Worm (Caenorhabditis elegans) whole organism, L1 larva: Measurements from ENCODE around the gene pbs-3.

ENCODE experiments used
- C04F5.9 ChIP-seq: sonication (generic microtip); optimal IDR thresholded peaks from 2 replicates; lab custom pipeline; 2016; ENCODE audit warnings: missing genetic modification characterization, missing compliant biosample characterization
- C16A3.4 ChIP-seq: fragments of 150-350 bp; optimal IDR thresholded peaks from 2 replicates; lab custom pipeline; 2014; ENCODE audit warnings: missing biosample characterization, missing genetic modification characterization
- F16B12.6 ChIP-seq: fragments of 150-350 bp; optimal IDR thresholded peaks from 2 replicates; lab custom pipeline; 2014; ENCODE audit warnings: missing biosample characterization, missing genetic modification characterization
- Y116A8C.19 ChIP-seq: sonication (generic microtip); optimal IDR thresholded peaks from 2 replicates; lab custom pipeline; 2016; ENCODE audit warnings: missing compliant biosample characterization, missing genetic modification characterization, borderline replicate concordance
- aha-1 ChIP-seq: fragments of 150-350 bp; optimal IDR thresholded peaks from 2 replicates; lab custom pipeline; 2014; ENCODE audit warnings: missing biosample characterization, missing genetic modification characterization
- aly-2 ChIP-seq: fragments of 150-350 bp; optimal IDR thresholded peaks from 2 replicates; lab custom pipeline; 2014; ENCODE audit warnings: missing biosample characterization, missing genetic modification characterization
- ceh-90 ChIP-seq: sonication (generic microtip); optimal IDR thresholded peaks from 2 replicates; lab custom pipeline; 2016; ENCODE audit warnings: missing genetic modification characterization, missing compliant biosample characterization
- ces-1 ChIP-seq: fragments of 150-350 bp; optimal IDR thresholded peaks from 2 replicates; lab custom pipeline; 2014; ENCODE audit warnings: missing biosample characterization, missing genetic modification reagents, missing genetic modification characterization
- dsc-1 ChIP-seq: sonication (generic microtip); optimal IDR thresholded peaks from 2 replicates; lab custom pipeline; 2016; ENCODE audit warnings: mild to moderate bottlenecking, missing genetic modification characterization, missing compliant biosample characterization
- efl-1 ChIP-seq, 4 experiments: fragments of 150-350 bp; optimal IDR thresholded peaks in 3 of 4; peaks in 1 of 4; 1 replicate in 1 of 4; 2 replicates in 3 of 4; lab custom pipeline; 2014; ENCODE audit warnings: missing biosample characterization in 2 of 4, missing genetic modification characterization in 2 of 4, missing genetic modification reagents in 2 of 4
- efl-3 ChIP-seq: fragments of 200-800 bp; sonication (Bioruptor generic); optimal IDR thresholded peaks from 2 replicates; lab custom pipeline; 2018; ENCODE audit warnings: mild to moderate bottlenecking, missing genetic modification characterization, missing compliant biosample characterization
- egl-13 ChIP-seq: sonication (generic microtip); optimal IDR thresholded peaks from 2 replicates; lab custom pipeline; 2016; ENCODE audit warnings: missing genotype, missing genetic modification reagents, missing genetic modification characterization, missing compliant biosample characterization
- egl-27 ChIP-seq, 2 experiments: fragments of 150-350 bp in 1 of 2; sonication (generic microtip); optimal IDR thresholded peaks; 3 replicates each; lab custom pipeline; 2017 to 2018; ENCODE audit warnings: missing biosample characterization in 2 of 2, missing genetic modification characterization in 2 of 2, missing genetic modification reagents in 2 of 2
- ets-5 ChIP-seq: fragments of 200-800 bp; sonication (Bioruptor generic); IDR thresholded peaks from 2 replicates; pipeline ENCODE4 v1.3.6; 2022; ENCODE audit warnings: missing genetic modification characterization, missing compliant biosample characterization
- fkh-4 ChIP-seq: sonication (generic microtip); optimal IDR thresholded peaks from 2 replicates; lab custom pipeline; 2016; ENCODE audit warnings: missing compliant biosample characterization, missing genetic modification characterization, borderline replicate concordance
- fkh-8 ChIP-seq: sonication (generic microtip); optimal IDR thresholded peaks from 2 replicates; lab custom pipeline; 2016; ENCODE audit warnings: mild to moderate bottlenecking, missing genetic modification characterization, missing compliant biosample characterization
- grh-1 ChIP-seq: fragments of 200-800 bp; sonication (Bioruptor generic); IDR thresholded peaks from 2 replicates; pipeline ENCODE4 v1.3.6; 2022; ENCODE audit warnings: missing genetic modification reagents, missing genetic modification characterization, missing compliant biosample characterization
- hlh-17 ChIP-seq: fragments of 200-800 bp; sonication (Bioruptor generic); optimal IDR thresholded peaks from 2 replicates; lab custom pipeline; 2018; ENCODE audit warnings: missing genetic modification characterization, mild to moderate bottlenecking, missing compliant biosample characterization, moderate library complexity, borderline replicate concordance
- hlh-4 ChIP-seq: sonication (generic microtip); optimal IDR thresholded peaks from 2 replicates; lab custom pipeline; 2016; ENCODE audit warnings: mild to moderate bottlenecking, missing genetic modification characterization, missing compliant biosample characterization
- hpl-2 ChIP-seq: fragments of 150-350 bp; optimal IDR thresholded peaks from 2 replicates; lab custom pipeline; 2014; ENCODE audit warnings: missing biosample characterization, missing genetic modification reagents, missing genetic modification characterization
- irx-1 ChIP-seq: sonication (generic microtip); optimal IDR thresholded peaks from 2 replicates; lab custom pipeline; 2016; ENCODE audit warnings: missing genetic modification characterization, missing compliant biosample characterization
- isw-1 ChIP-seq: fragments of 200-800 bp; sonication (Bioruptor generic); IDR thresholded peaks from 2 replicates; pipeline ENCODE4 v1.3.6; 2022; ENCODE audit warnings: missing genetic modification characterization, missing compliant biosample characterization
- jun-1 ChIP-seq: fragments of 150-350 bp; optimal IDR thresholded peaks from 2 replicates; lab custom pipeline; 2014; ENCODE audit warnings: missing biosample characterization, missing genetic modification reagents, missing genetic modification characterization
- lin-14 ChIP-seq: fragments of 200-800 bp; sonication (Bioruptor generic); optimal IDR thresholded peaks from 2 replicates; lab custom pipeline; 2018; ENCODE audit warnings: mild to moderate bottlenecking, missing genetic modification characterization, moderate library complexity, missing compliant biosample characterization
- lin-15B ChIP-seq: fragments of 150-350 bp; sonication (generic microtip); optimal IDR thresholded peaks from 3 replicates; lab custom pipeline; 2014; ENCODE audit warnings: missing biosample characterization, missing genetic modification characterization
- lin-35 ChIP-seq, 2 experiments: fragments of 150-350 bp; optimal IDR thresholded peaks; 2 replicates each; lab custom pipeline; 2014; ENCODE audit warnings: missing biosample characterization in 2 of 2, missing genetic modification characterization in 2 of 2, missing genetic modification reagents in 2 of 2
- lin-39 ChIP-seq: fragments of 150-350 bp; optimal IDR thresholded peaks from 2 replicates; lab custom pipeline; 2014; ENCODE audit warnings: missing biosample characterization, missing genetic modification reagents, missing genetic modification characterization
- lir-3 ChIP-seq: sonication (generic microtip); optimal IDR thresholded peaks from 2 replicates; lab custom pipeline; 2016; ENCODE audit warnings: mild to moderate bottlenecking, missing genetic modification characterization, moderate library complexity, missing compliant biosample characterization; ENCODE audit not compliant: poor library complexity
- lsy-2 ChIP-seq, 2 experiments: fragments of 150-350 bp; optimal IDR thresholded peaks; 2 replicates each; lab custom pipeline; 2014; ENCODE audit warnings: missing biosample characterization in 2 of 2, missing genetic modification characterization in 2 of 2
- mdl-1 ChIP-seq, 2 experiments: fragments of 150-350 bp; optimal IDR thresholded peaks; 2 replicates each; lab custom pipeline; 2014 to 2017; ENCODE audit warnings: missing biosample characterization in 2 of 2, missing genetic modification characterization in 2 of 2, inconsistent platforms in 1 of 2
- mef-2 ChIP-seq: fragments of 150-350 bp; optimal IDR thresholded peaks from 2 replicates; lab custom pipeline; 2014; ENCODE audit warnings: missing biosample characterization, missing genetic modification characterization
- mep-1 ChIP-seq: fragments of 150-350 bp; optimal IDR thresholded peaks from 2 replicates; lab custom pipeline; 2014; ENCODE audit warnings: missing biosample characterization, missing genetic modification characterization
- nhr-11 ChIP-seq: fragments of 150-350 bp; optimal IDR thresholded peaks from 2 replicates; lab custom pipeline; 2014; ENCODE audit warnings: missing biosample characterization, missing genetic modification characterization
- nhr-28 ChIP-seq: fragments of 150-350 bp; optimal IDR thresholded peaks from 2 replicates; lab custom pipeline; 2014; ENCODE audit warnings: missing biosample characterization, missing genetic modification characterization
- nhr-47 ChIP-seq: sonication (generic microtip); optimal IDR thresholded peaks from 2 replicates; lab custom pipeline; 2016; ENCODE audit warnings: mild to moderate bottlenecking, missing genetic modification characterization, moderate library complexity, missing compliant biosample characterization
- nhr-71 ChIP-seq: sonication (generic microtip); optimal IDR thresholded peaks from 2 replicates; lab custom pipeline; 2016; ENCODE audit warnings: mild to moderate bottlenecking, missing genetic modification characterization, moderate library complexity, missing compliant biosample characterization
- nhr-85 ChIP-seq: sonication (generic microtip); peaks from one replicate; lab custom pipeline; 2016; ENCODE audit warnings: missing genetic modification characterization, inconsistent platforms, missing compliant biosample characterization
- nhr-90 ChIP-seq: sonication (generic microtip); optimal IDR thresholded peaks from 2 replicates; lab custom pipeline; 2016; ENCODE audit warnings: mild to moderate bottlenecking, missing genetic modification characterization, missing compliant biosample characterization; ENCODE audit not compliant: poor library complexity
- pax-3 ChIP-seq: fragments of 200-800 bp; sonication (Bioruptor generic); optimal IDR thresholded peaks from 2 replicates; lab custom pipeline; 2018; ENCODE audit warnings: mild to moderate bottlenecking, missing genetic modification characterization, moderate library complexity, missing compliant biosample characterization
- pqm-1 ChIP-seq: sonication (generic microtip); optimal IDR thresholded peaks from 3 replicates; lab custom pipeline; 2017; ENCODE audit warnings: missing biosample characterization, missing genetic modification characterization
- skn-1 ChIP-seq: fragments of 150-350 bp; optimal IDR thresholded peaks from 2 replicates; lab custom pipeline; 2014; ENCODE audit warnings: missing biosample characterization, missing genetic modification characterization
- sptf-1 ChIP-seq: fragments of 150-350 bp; optimal IDR thresholded peaks from 2 replicates; lab custom pipeline; 2014; ENCODE audit warnings: missing biosample characterization, missing genetic modification characterization
- swsn-7 ChIP-seq: sonication (generic microtip); optimal IDR thresholded peaks from 2 replicates; lab custom pipeline; 2016; ENCODE audit warnings: missing genetic modification characterization, missing compliant biosample characterization
- tbx-2 ChIP-seq: sonication (generic microtip); optimal IDR thresholded peaks from 2 replicates; lab custom pipeline; 2016; ENCODE audit warnings: missing genetic modification characterization, missing compliant biosample characterization
- tlp-1 ChIP-seq: fragments of 150-350 bp; optimal IDR thresholded peaks from 2 replicates; lab custom pipeline; 2014; ENCODE audit warnings: missing biosample characterization, missing genetic modification characterization
- unc-130 ChIP-seq: fragments of 150-350 bp; optimal IDR thresholded peaks from 2 replicates; lab custom pipeline; 2017; ENCODE audit warnings: missing biosample characterization, missing genetic modification characterization, inconsistent platforms
- unc-30 ChIP-seq: sonication (generic microtip); optimal IDR thresholded peaks from 2 replicates; lab custom pipeline; 2017; ENCODE audit warnings: missing biosample characterization, missing genetic modification characterization
- unc-62 ChIP-seq: fragments of 150-350 bp; optimal IDR thresholded peaks from 2 replicates; lab custom pipeline; 2014; ENCODE audit warnings: missing biosample characterization, missing genetic modification reagents, missing genetic modification characterization
- unc-86 ChIP-seq: sonication (generic microtip); optimal IDR thresholded peaks from 2 replicates; lab custom pipeline; 2016; ENCODE audit warnings: missing genetic modification characterization, missing compliant biosample characterization
- unc-98 ChIP-seq: fragments of 200-800 bp; sonication (Bioruptor generic); IDR thresholded peaks from 2 replicates; pipeline ENCODE4 v1.3.6; 2022; ENCODE audit warnings: missing genetic modification characterization, missing compliant biosample characterization
- xbp-1 ChIP-seq: sonication (generic microtip); optimal IDR thresholded peaks from 2 replicates; lab custom pipeline; 2016; ENCODE audit warnings: missing genetic modification characterization, missing compliant biosample characterization
- ztf-11 ChIP-seq, 2 experiments: sonication (generic microtip); optimal IDR thresholded peaks; 2 replicates each; lab custom pipeline; 2016 to 2017; ENCODE audit warnings: missing genetic modification characterization in 2 of 2, missing biosample characterization in 1 of 2, missing compliant biosample characterization in 1 of 2

The pbs-3 gene

ce11 chrII:4993530-4994192 lies 38.4 kb upstream of the pbs-3 start, which contains the start of the genes eif-1 and vps-24 (continued):
- peak; percentile 34 for TF ChIP-seq mep-1 (tag; lab: Kevin White, UChicago)
- TF ChIP-seq unc-30 (tag; lab: Kevin White, UChicago), result no peak
- no peak for TF ChIP-seq pqm-1
- TF ChIP-seq unc-130 (tag; lab: Kevin White, UChicago), result no peak
- TF ChIP-seq unc-86 (tag; lab: Kevin White, UChicago), result no peak
- TF ChIP-seq hpl-2 (GFP tag; lab: Kevin White, UChicago), result no peak
- TF ChIP-seq ces-1 (GFP tag; lab: Kevin White, UChicago), result no peak
- TF ChIP-seq swsn-7, result peak; percentile 12
- TF ChIP-seq jun-1 (tag; lab: Kevin White, UChicago), result no peak
- peak; percentile 30 for TF ChIP-seq C16A3.4 (tag; lab: Kevin White, UChicago)
- TF ChIP-seq ceh-90 (tag; lab: Kevin White, UChicago), result peak; percentile 62
- TF ChIP-seq nhr-28 (tag; lab: Kevin White, UChicago), result no peak
- no peak for TF ChIP-seq egl-13 (tag; lab: Kevin White, UChicago)
- no peak for TF ChIP-seq grh-1 (GFP tag; lab: Robert Waterston, UW)
- TF ChIP-seq lin-39 (tag; lab: Kevin White, UChicago), result no peak
- TF ChIP-seq tlp-1 (tag; lab: Kevin White, UChicago), result no peak
- TF ChIP-seq lsy-2 (tag; optimal IDR thresholded peaks at IDR 0.05; lab: Kevin White, UChicago), result peak; percentile 53 to 74
- TF ChIP-seq mef-2 (tag; lab: Kevin White, UChicago), result no peak
- TF ChIP-seq ztf-11 (tag; optimal IDR thresholded peaks at IDR 0.05; lab: Kevin White, UChicago), result no peak
- no peak for TF ChIP-seq efl-3
- peak; percentile 30 for TF ChIP-seq irx-1 (tag; lab: Kevin White, UChicago)
- peak; percentile 55 for TF ChIP-seq nhr-71 (tag; lab: Kevin White, UChicago)
- TF ChIP-seq pax-3 (tag; lab: Kevin White, UChicago), result no peak
- TF ChIP-seq lin-35 (GFP tag; optimal IDR thresholded peaks at IDR 0.05; lab: Kevin White, UChicago), result peak; percentile 62 to 65
- peak; percentile 2 for TF ChIP-seq skn-1 (tag; lab: Kevin White, UChicago)
- TF ChIP-seq lin-15B (tag; lab: Kevin White, UChicago), result peak; percentile 56
- TF ChIP-seq dsc-1 (tag; lab: Kevin White, UChicago), result peak; percentile 30
- TF ChIP-seq nhr-47 (tag; lab: Kevin White, UChicago), result peak; percentile 46
- TF ChIP-seq nhr-90 (tag; lab: Kevin White, UChicago), result no peak
- TF ChIP-seq unc-62 (GFP tag; lab: Kevin White, UChicago), result no peak
- TF ChIP-seq aly-2 (tag; lab: Kevin White, UChicago), result no peak
- TF ChIP-seq fkh-8 (tag; lab: Kevin White, UChicago), result peak; percentile 16
- TF ChIP-seq xbp-1, result peak; percentile 29
- no peak for TF ChIP-seq hlh-17 (GFP tag; lab: Kevin White, UChicago)
- peak; percentile 49 for TF ChIP-seq lin-14 (GFP tag; lab: Kevin White, UChicago)
- TF ChIP-seq aha-1 (tag; lab: Kevin White, UChicago), result no peak
- no peak for TF ChIP-seq nhr-11 (tag; lab: Kevin White, UChicago)
- no peak for TF ChIP-seq C04F5.9 (tag; lab: Kevin White, UChicago)
- TF ChIP-seq nhr-85 (tag; lab: Kevin White, UChicago), result peak; percentile 64
- peak; percentile 47 for TF ChIP-seq tbx-2
- TF ChIP-seq sptf-1 (tag; lab: Kevin White, UChicago), result no peak
- no peak for TF ChIP-seq hlh-4
- TF ChIP-seq Y116A8C.19 (tag; lab: Kevin White, UChicago), result no peak
- TF ChIP-seq F16B12.6 (tag; lab: Kevin White, UChicago), result peak; percentile 24
- TF ChIP-seq egl-27 (tag; optimal IDR thresholded peaks at IDR 0.05; lab: Kevin White, UChicago), result no peak
- TF ChIP-seq isw-1, result peak; percentile 39; the same call in 1 of the 2 replicates
- no peak for TF ChIP-seq ets-5 (GFP tag; lab: Robert Waterston, UW)
- no peak for TF ChIP-seq mdl-1 (tag; optimal IDR thresholded peaks at IDR 0.05; lab: Kevin White, UChicago)
- peak; percentile 57 to 64 for TF ChIP-seq efl-1 (optimal IDR thresholded peaks at IDR 0.05; lab: Kevin White, UChicago)
- TF ChIP-seq efl-1 (GFP tag; optimal IDR thresholded peaks at IDR 0.05 in 1 of 2; lab: Kevin White, UChicago), result peak; percentile 72 to 95
- no peak for TF ChIP-seq fkh-4 (tag; lab: Kevin White, UChicago)
- no peak for TF ChIP-seq unc-98
- TF ChIP-seq lir-3 (tag; lab: Kevin White, UChicago), result peak; percentile 58
